Fruit fly (Drosophila melanogaster) whole organism, embryonic: ENCODE measurements around the gene Trmt6.

Experiments
- CG10565 ChIP-seq: fragments of 200-800 bp; sonication (Bioruptor generic); optimal IDR thresholded peaks from 3 replicates; lab custom pipeline; 2016; ENCODE audit warnings: missing biosample characterization, mild to moderate bottlenecking, missing genetic modification characterization
- CG11456 ChIP-seq: fragments of 200-800 bp; sonication (Bioruptor generic); IDR thresholded peaks from 3 replicates; pipeline ENCODE4 v1.3.6; 2022; ENCODE audit warnings: missing biosample characterization, missing genetic modification characterization
- CG12071 ChIP-seq: fragments of 200-800 bp; sonication (Bioruptor generic); optimal IDR thresholded peaks from 3 replicates; lab custom pipeline; 2018; ENCODE audit warnings: missing biosample characterization, mild to moderate bottlenecking, missing genetic modification characterization
- CG12659 ChIP-seq: fragments of 200-800 bp; sonication (Bioruptor generic); optimal IDR thresholded peaks from 3 replicates; lab custom pipeline; 2017; ENCODE audit warnings: mild to moderate bottlenecking, missing biosample characterization, missing genetic modification reagents, missing genetic modification characterization
- CG14441 ChIP-seq: fragments of 200-800 bp; sonication (Bioruptor generic); IDR thresholded peaks from 2 replicates; pipeline ENCODE4 v1.3.6; 2022; ENCODE audit warnings: missing biosample characterization, missing genetic modification characterization
- CG15601 ChIP-seq: fragments of 200-800 bp; sonication (Bioruptor generic); optimal IDR thresholded peaks from 3 replicates; lab custom pipeline; 2019; ENCODE audit warnings: missing biosample characterization, mild to moderate bottlenecking, missing genetic modification characterization, moderate library complexity
- CG1603 ChIP-seq: fragments of 200-800 bp; sonication (Bioruptor generic); optimal IDR thresholded peaks from 2 replicates; lab custom pipeline; 2019; ENCODE audit warnings: missing biosample characterization, mild to moderate bottlenecking, missing genetic modification characterization, moderate library complexity
- CG17186 ChIP-seq: fragments of 200-800 bp; sonication (Bioruptor generic); optimal IDR thresholded peaks from 3 replicates; lab custom pipeline; 2017; ENCODE audit warnings: missing biosample characterization, missing genetic modification reagents, missing genetic modification characterization
- CG18476 ChIP-seq: fragments of 200-800 bp; sonication (Bioruptor generic); optimal IDR thresholded peaks from 2 replicates; lab custom pipeline; 2016; ENCODE audit warnings: missing biosample characterization, mild to moderate bottlenecking, missing genetic modification characterization
- CG30431 ChIP-seq: fragments of 200-800 bp; sonication (Bioruptor generic); optimal IDR thresholded peaks from 2 replicates; lab custom pipeline; 2017; ENCODE audit warnings: missing biosample characterization, missing genetic modification characterization
- CG3065 ChIP-seq: fragments of 200-800 bp; sonication (Bioruptor generic); optimal IDR thresholded peaks from 2 replicates; lab custom pipeline; 2016; ENCODE audit warnings: missing biosample characterization, missing genetic modification characterization
- CG42726 ChIP-seq: fragments of 200-800 bp; sonication (Bioruptor generic); IDR thresholded peaks from 2 replicates; pipeline ENCODE4 v1.3.6; 2022; ENCODE audit warnings: missing biosample characterization, missing genetic modification characterization; ENCODE audit not compliant: partially characterized antibody
- CG6683 ChIP-seq: fragments of 200-800 bp; sonication (Bioruptor generic); optimal IDR thresholded peaks from 2 replicates; lab custom pipeline; 2017; ENCODE audit warnings: missing biosample characterization, mild to moderate bottlenecking, missing genetic modification characterization, missing genetic modification reagents
- CG6813 ChIP-seq: fragments of 200-800 bp; sonication (Bioruptor generic); optimal IDR thresholded peaks from 2 replicates; lab custom pipeline; 2017; ENCODE audit warnings: missing biosample characterization, missing genetic modification characterization, mild to moderate bottlenecking, moderate library complexity, missing genetic modification reagents
- CG9215 ChIP-seq: fragments of 200-800 bp; sonication (Bioruptor generic); IDR thresholded peaks from 2 replicates; pipeline ENCODE4 v1.3.6; 2022; ENCODE audit warnings: missing biosample characterization, missing genetic modification characterization
- CkIIα-i1 ChIP-seq: fragments of 200-800 bp; sonication (Bioruptor generic); IDR thresholded peaks from 2 replicates; pipeline ENCODE4 v1.3.6; 2022; ENCODE audit warnings: missing biosample characterization, missing genetic modification characterization
- Dbx ChIP-seq: fragments of 200-800 bp; sonication (Bioruptor generic); IDR thresholded peaks from 3 replicates; pipeline ENCODE4 v1.3.6; 2022; ENCODE audit warnings: missing biosample characterization, missing genetic modification characterization
- Dref ChIP-seq: fragments of 200-800 bp; sonication (Bioruptor generic); IDR thresholded peaks from 2 replicates; pipeline ENCODE4 v1.3.6; 2022; ENCODE audit warnings: missing biosample characterization, missing genetic modification characterization
- ERR ChIP-seq: fragments of 200-800 bp; sonication (Bioruptor generic); optimal IDR thresholded peaks from 2 replicates; lab custom pipeline; 2016; ENCODE audit warnings: missing biosample characterization, missing genetic modification characterization
- Ets97D ChIP-seq: fragments of 200-800 bp; sonication (Bioruptor generic); optimal IDR thresholded peaks from 3 replicates; lab custom pipeline; 2016; ENCODE audit warnings: missing biosample characterization, missing genetic modification characterization
- MTF-1 ChIP-seq: fragments of 200-800 bp; sonication (Bioruptor generic); optimal IDR thresholded peaks from 2 replicates; lab custom pipeline; 2018; ENCODE audit warnings: missing biosample characterization, mild to moderate bottlenecking, missing genetic modification characterization, borderline replicate concordance
- Nf-YA ChIP-seq: fragments of 200-800 bp; sonication (Bioruptor generic); IDR thresholded peaks from 2 replicates; pipeline ENCODE4 v1.3.6; 2022; ENCODE audit warnings: missing biosample characterization, missing genetic modification characterization
- Oaz ChIP-seq: fragments of 200-800 bp; sonication (Bioruptor generic); IDR thresholded peaks from 2 replicates; pipeline ENCODE4 v1.3.6; 2022; ENCODE audit warnings: missing biosample characterization, missing genetic modification characterization
- Vsx1 ChIP-seq: fragments of 200-800 bp; sonication (Bioruptor generic); optimal IDR thresholded peaks from 2 replicates; lab custom pipeline; 2017; ENCODE audit warnings: missing biosample characterization, mild to moderate bottlenecking, missing genetic modification characterization, missing genetic modification reagents
- YL-1 ChIP-seq: fragments of 200-800 bp; sonication (Bioruptor generic); optimal IDR thresholded peaks from 3 replicates; lab custom pipeline; 2017; ENCODE audit warnings: missing biosample characterization, mild to moderate bottlenecking, missing genetic modification characterization
- abd-A ChIP-seq: fragments of 200-800 bp; sonication (Bioruptor generic); optimal IDR thresholded peaks from 3 replicates; lab custom pipeline; 2019; ENCODE audit warnings: missing biosample characterization, mild to moderate bottlenecking, missing genetic modification characterization, moderate library complexity
- ash1 ChIP-seq: fragments of 200-800 bp; sonication (Bioruptor generic); optimal IDR thresholded peaks from 2 replicates; lab custom pipeline; 2018; ENCODE audit warnings: missing biosample characterization, mild to moderate bottlenecking, missing genetic modification characterization
- az2 ChIP-seq: fragments of 200-800 bp; sonication (Bioruptor generic); optimal IDR thresholded peaks from 3 replicates; lab custom pipeline; 2016; ENCODE audit warnings: missing biosample characterization, missing genetic modification characterization
- cas ChIP-seq: fragments of 200-800 bp; sonication (Bioruptor generic); IDR thresholded peaks from 2 replicates; pipeline ENCODE4 v1.3.6; 2022; ENCODE audit warnings: missing biosample characterization, missing genetic modification characterization
- chif ChIP-seq, 2 experiments: fragments of 200-800 bp; sonication (Bioruptor generic); optimal IDR thresholded peaks; 3 replicates each; lab custom pipeline; 2016; ENCODE audit warnings: missing biosample characterization in 2 of 2, missing genetic modification characterization in 2 of 2
- chn ChIP-seq: fragments of 200-800 bp; sonication (Bioruptor generic); optimal IDR thresholded peaks from 2 replicates; lab custom pipeline; 2016; ENCODE audit warnings: missing biosample characterization, missing genetic modification characterization
- corto ChIP-seq: fragments of 200-800 bp; sonication (Bioruptor generic); optimal IDR thresholded peaks from 2 replicates; lab custom pipeline; 2016; ENCODE audit warnings: missing biosample characterization, mild to moderate bottlenecking, missing genetic modification characterization, moderate library complexity
- croc ChIP-seq: fragments of 200-800 bp; sonication (Bioruptor generic); conservative IDR thresholded peaks from 3 replicates; pipeline ENCODE4 v1.3.6; 2022; ENCODE audit warnings: missing biosample characterization, missing genetic modification characterization
- dan ChIP-seq: fragments of 200-800 bp; sonication (Bioruptor generic); IDR thresholded peaks from 2 replicates; pipeline ENCODE4 v1.3.6; 2022; ENCODE audit warnings: missing biosample characterization, missing genetic modification characterization
- dati ChIP-seq: fragments of 200-800 bp; sonication (Bioruptor generic); IDR thresholded peaks from 2 replicates; pipeline ENCODE4 v1.3.6; 2022; ENCODE audit warnings: missing biosample characterization, missing genetic modification characterization
- eyg ChIP-seq: fragments of 200-800 bp; sonication (Bioruptor generic); optimal IDR thresholded peaks from 3 replicates; lab custom pipeline; 2016; ENCODE audit warnings: missing biosample characterization, missing genetic modification characterization
- fu2 ChIP-seq: fragments of 200-800 bp; sonication (Bioruptor generic); optimal IDR thresholded peaks from 2 replicates; lab custom pipeline; 2016; ENCODE audit warnings: missing biosample characterization, missing genetic modification characterization
- gcm2 ChIP-seq: fragments of 200-800 bp; sonication (Bioruptor generic); optimal IDR thresholded peaks from 2 replicates; lab custom pipeline; 2016; ENCODE audit warnings: missing biosample characterization, missing genetic modification characterization
- ham ChIP-seq: fragments of 200-800 bp; sonication (Bioruptor generic); IDR thresholded peaks from 2 replicates; pipeline ENCODE4 v1.3.6; 2022; ENCODE audit warnings: missing biosample characterization, missing genetic modification characterization
- hbn ChIP-seq: fragments of 200-800 bp; sonication (Bioruptor generic); IDR thresholded peaks from 2 replicates; pipeline ENCODE4 v1.3.6; 2022; ENCODE audit warnings: missing biosample characterization, missing genetic modification characterization; ENCODE audit not compliant: partially characterized antibody
- hth ChIP-seq: fragments of >200 bp; optimal IDR thresholded peaks from 2 replicates; lab custom pipeline; 2017; ENCODE audit warnings: inconsistent platforms
- maf-S ChIP-seq: fragments of 200-800 bp; sonication (Bioruptor generic); optimal IDR thresholded peaks from 2 replicates; lab custom pipeline; 2016; ENCODE audit warnings: missing biosample characterization, missing genetic modification characterization
- mam ChIP-seq: fragments of 200-800 bp; sonication (Bioruptor generic); optimal IDR thresholded peaks from 3 replicates; lab custom pipeline; 2016; ENCODE audit warnings: missing biosample characterization, missing genetic modification characterization
- nerfin-2 ChIP-seq: fragments of 200-800 bp; sonication (Bioruptor generic); IDR thresholded peaks from 2 replicates; pipeline ENCODE4 v1.3.6; 2022; ENCODE audit warnings: missing biosample characterization, missing genetic modification characterization; ENCODE audit not compliant: partially characterized antibody
- nmo ChIP-seq: fragments of 200-800 bp; sonication (Bioruptor generic); optimal IDR thresholded peaks from 2 replicates; lab custom pipeline; 2018; ENCODE audit warnings: missing biosample characterization, mild to moderate bottlenecking, missing genetic modification characterization, moderate library complexity
- ssp ChIP-seq: fragments of 200-800 bp; sonication (Bioruptor generic); IDR thresholded peaks from 2 replicates; pipeline ENCODE4 v1.3.6; 2022; ENCODE audit warnings: missing biosample characterization, missing genetic modification characterization
- stwl ChIP-seq: fragments of 200-800 bp; sonication (Bioruptor generic); optimal IDR thresholded peaks from 3 replicates; lab custom pipeline; 2018; ENCODE audit warnings: missing biosample characterization, mild to moderate bottlenecking, missing genetic modification characterization, moderate library complexity
- sug ChIP-seq: fragments of 200-800 bp; optimal IDR thresholded peaks from 2 replicates; lab custom pipeline; 2019; ENCODE audit warnings: missing biosample characterization, mild to moderate bottlenecking, missing genetic modification characterization, moderate library complexity
- vnd ChIP-seq: fragments of 200-800 bp; sonication (Bioruptor generic); IDR thresholded peaks from 3 replicates; pipeline ENCODE4 v1.3.6; 2022; ENCODE audit warnings: missing biosample characterization, missing genetic modification characterization; ENCODE audit not compliant: partially characterized antibody

Trmt6 gene

dm6 chr2L:6561463-6562357, at the start of gene Trmt6, which contains the start of gene Ent2 (continued):
- TF ChIP-seq CG10565 = peak; percentile 79
- TF ChIP-seq mam (GFP tag; lab: Kevin White, UChicago) = peak; percentile 98
- TF ChIP-seq ham = peak; percentile 88
- peak; percentile 95 for TF ChIP-seq dati
- no peak for TF ChIP-seq CG42726
- TF ChIP-seq CG9215 (GFP tag; lab: Robert Waterston, UW) = peak; percentile 96
- peak; percentile 97 for TF ChIP-seq fu2 (GFP tag; lab: Kevin White, UChicago)
- TF ChIP-seq dan (GFP tag; lab: Robert Waterston, UW) = peak; percentile 92
- peak; percentile 96 for TF ChIP-seq az2 (GFP tag; lab: Kevin White, UChicago)
- TF ChIP-seq CG17186 (GFP tag; lab: Kevin White, UChicago) = peak; percentile 91
- TF ChIP-seq abd-A = peak; percentile 90
- TF ChIP-seq CG14441 (GFP tag; lab: Robert Waterston, UW) = peak; percentile 99
- TF ChIP-seq Ets97D = peak; percentile 88
- peak; percentile 87 for TF ChIP-seq CG18476 (GFP tag; lab: Kevin White, UChicago)
- peak; percentile 89 for TF ChIP-seq MTF-1 (GFP tag; lab: Kevin White, UChicago)
- TF ChIP-seq YL-1 (GFP tag; lab: Kevin White, UChicago) = peak; percentile 60
- peak; percentile 89 for TF ChIP-seq CG3065 (GFP tag; lab: Kevin White, UChicago)
- TF ChIP-seq maf-S = peak; percentile 94
- peak; percentile 91 for TF ChIP-seq ssp
- TF ChIP-seq hbn (GFP tag; lab: Robert Waterston, UW) = no peak
- TF ChIP-seq chif (GFP tag; optimal IDR thresholded peaks at IDR 0.05; lab: Kevin White, UChicago) = peak; percentile 91 to 96
- TF ChIP-seq CG6683 = peak; percentile 81
- peak; percentile 85 for TF ChIP-seq CG15601 (tag; lab: Kevin White, UChicago)
- TF ChIP-seq CG1603 = peak; percentile 98
- peak; percentile 94 for TF ChIP-seq Nf-YA (GFP tag; lab: Robert Waterston, UW)
- peak; percentile 96 for TF ChIP-seq ERR (GFP tag; lab: Kevin White, UChicago)
- TF ChIP-seq corto (GFP tag; lab: Kevin White, UChicago) = peak; percentile 80
- TF ChIP-seq CG12659 (GFP tag; lab: Kevin White, UChicago) = peak; percentile 94
- peak; percentile 87 for TF ChIP-seq CkIIα-i1 (GFP tag; lab: Robert Waterston, UW)
- no peak for TF ChIP-seq hth (lab: Kevin White, UChicago)
- peak; percentile 95 for TF ChIP-seq CG30431
- peak; percentile 84 for TF ChIP-seq Vsx1
- peak; percentile 96 for TF ChIP-seq CG12071 (GFP tag; lab: Kevin White, UChicago)
- peak; percentile 73 for TF ChIP-seq ash1 (GFP tag; lab: Kevin White, UChicago)
- no peak for TF ChIP-seq nerfin-2 (GFP tag; lab: Robert Waterston, UW)
- TF ChIP-seq Oaz = peak; percentile 96
- peak; percentile 97 for TF ChIP-seq chn (GFP tag; lab: Kevin White, UChicago)
- TF ChIP-seq cas (GFP tag; lab: Robert Waterston, UW) = peak; percentile 94
- peak; percentile 93 for TF ChIP-seq CG6813 (GFP tag; lab: Kevin White, UChicago)
- TF ChIP-seq stwl = peak; percentile 58
- TF ChIP-seq croc (GFP tag; lab: Robert Waterston, UW) = peak; percentile 92
- TF ChIP-seq Dbx = peak; percentile 97
- TF ChIP-seq Dref = peak; percentile 49
- peak; percentile 90 for TF ChIP-seq gcm2
- no peak for TF ChIP-seq vnd (GFP tag; lab: Robert Waterston, UW)
- peak; percentile 95 for TF ChIP-seq nmo (GFP tag; lab: Kevin White, UChicago)
- peak; percentile 99 for TF ChIP-seq CG11456 (GFP tag; lab: Robert Waterston, UW)
- TF ChIP-seq sug (tag; lab: Kevin White, UChicago) = peak; percentile 91
- peak; percentile 94 for TF ChIP-seq eyg (GFP tag; lab: Kevin White, UChicago)
